Worm (Caenorhabditis elegans) whole organism, L3 larva: ENCODE measurements around the gene C50E10.2.

Experiments used
- ama-1 ChIP-seq: fragments of 150-350 bp; optimal IDR thresholded peaks from 2 replicates; lab custom pipeline; 2018
- egl-5 ChIP-seq: fragments of 150-350 bp; optimal IDR thresholded peaks from 2 replicates; lab custom pipeline; 2017; ENCODE audit warnings: missing biosample characterization, missing genetic modification reagents, missing genetic modification characterization, inconsistent platforms
- fos-1 ChIP-seq: fragments of 150-350 bp; optimal IDR thresholded peaks from 2 replicates; lab custom pipeline; 2014; ENCODE audit warnings: missing biosample characterization, missing genetic modification characterization
- lin-39 ChIP-seq: fragments of 150-350 bp; optimal IDR thresholded peaks from 2 replicates; lab custom pipeline; 2018; ENCODE audit warnings: missing biosample characterization, missing genetic modification reagents, missing genetic modification characterization
- nhr-67 ChIP-seq: fragments of 150-350 bp; optimal IDR thresholded peaks from 2 replicates; lab custom pipeline; 2014; ENCODE audit warnings: missing biosample characterization, missing genetic modification characterization
- nhr-77 ChIP-seq: fragments of 150-350 bp; optimal IDR thresholded peaks from 2 replicates; lab custom pipeline; 2014; ENCODE audit warnings: missing biosample characterization, missing genetic modification characterization
- skn-1 ChIP-seq: fragments of 150-350 bp; optimal IDR thresholded peaks from 2 replicates; lab custom pipeline; 2014; ENCODE audit warnings: missing biosample characterization, missing genetic modification characterization
- snpc-4 ChIP-seq: fragments of 150-350 bp; optimal IDR thresholded peaks from 2 replicates; lab custom pipeline; 2014; ENCODE audit warnings: missing biosample characterization, missing genetic modification characterization
- unc-62 ChIP-seq: fragments of 150-350 bp; sonication (generic microtip); optimal IDR thresholded peaks from 4 replicates; lab custom pipeline; 2014; ENCODE audit warnings: missing biosample characterization, missing genetic modification reagents, missing genetic modification characterization
- ztf-4 ChIP-seq: fragments of 150-350 bp; optimal IDR thresholded peaks from 2 replicates; lab custom pipeline; 2014; ENCODE audit warnings: missing biosample characterization, missing genetic modification characterization

DNA sequence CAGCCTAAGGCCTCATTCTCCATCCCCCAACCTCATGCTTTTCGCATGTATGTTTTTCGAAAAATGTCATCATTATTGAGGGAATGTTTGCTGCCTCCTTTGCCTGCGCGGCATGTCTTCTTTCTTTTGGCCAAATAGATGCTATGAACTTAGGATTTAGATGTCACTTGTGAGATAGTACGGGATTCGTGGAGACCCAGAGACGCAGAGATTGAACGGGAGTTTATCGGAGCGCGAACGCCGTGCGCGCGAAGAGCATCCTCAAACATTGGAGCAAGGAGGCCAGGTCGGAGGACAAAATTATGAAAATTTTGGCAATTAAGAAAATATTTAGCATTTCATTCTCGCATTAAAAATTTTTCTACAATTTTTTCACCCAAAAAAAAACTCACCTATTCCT, 39.4 kb upstream of the C50E10.2 start:
- TF ChIP-seq nhr-67 (tag; lab: Kevin White, UChicago) (no peak), lin-39 (no peak), nhr-77 (tag; lab: Kevin White, UChicago) (no peak), snpc-4 (tag; lab: Kevin White, UChicago) (no peak), unc-62 (no peak), skn-1 (tag; lab: Kevin White, UChicago) (no peak), ama-1 (lab: Kevin White, UChicago) (no peak), ztf-4 (tag; lab: Kevin White, UChicago) (no peak), egl-5 (tag; lab: Kevin White, UChicago) (no peak), fos-1 (no peak)
